Fruit fly (Drosophila melanogaster): ENCODE data around the gene jar.

jar gene

dm6 chr3R:24221334-24222302, 49.4 kb downstream of the jar start, which contains the start of gene twin (continued):
- TF ChIP-seq CG12744 (GFP tag; optimal IDR thresholded peaks at IDR 0.05) = peak; percentile 4
- peak; percentile 86 for TF ChIP-seq CG2120 (GFP tag; optimal IDR thresholded peaks at IDR 0.05)
- TF ChIP-seq Atf-2 (GFP tag; optimal IDR thresholded peaks at IDR 0.05) = peak; percentile 47
- peak; percentile 35; the same call in 1 of the 2 replicates for TF ChIP-seq tna (GFP tag; IDR thresholded peaks at IDR 0.05; ENCODE audit: partially characterized antibody)
- no peak for TF ChIP-seq Elba2 (GFP tag; optimal IDR thresholded peaks at IDR 0.05)
- TF ChIP-seq CG15696 (tag; optimal IDR thresholded peaks at IDR 0.05) = peak; percentile 63
- TF ChIP-seq HLH54F (GFP tag; optimal IDR thresholded peaks at IDR 0.05) = peak; percentile 76
- peak; percentile 72 for TF ChIP-seq CoRest (tag; optimal IDR thresholded peaks at IDR 0.05)
- peak; percentile 64 for TF ChIP-seq Mad (GFP tag; optimal IDR thresholded peaks at IDR 0.05)
- no peak for TF ChIP-seq gsb-n (tag; optimal IDR thresholded peaks at IDR 0.05)
- peak; percentile 44 for TF ChIP-seq CG16863 (GFP tag; optimal IDR thresholded peaks at IDR 0.05)
- TF ChIP-seq CG31224 (GFP tag; IDR thresholded peaks at IDR 0.05) = no peak
- peak; percentile 60 for TF ChIP-seq Myb (GFP tag; optimal IDR thresholded peaks at IDR 0.05)
- TF ChIP-seq CG16815 (GFP tag; optimal IDR thresholded peaks at IDR 0.05) = no peak
- no peak for TF ChIP-seq ap (GFP tag; IDR thresholded peaks at IDR 0.05)
- TF ChIP-seq TFAM (GFP tag; optimal IDR thresholded peaks at IDR 0.05) = no peak
- TF ChIP-seq sr (GFP tag; IDR thresholded peaks at IDR 0.05) = no peak
- TF ChIP-seq D19A (tag; optimal IDR thresholded peaks at IDR 0.05) = peak; percentile 39
- TF ChIP-seq vfl (GFP tag; optimal IDR thresholded peaks at IDR 0.05) = peak; percentile 59
- 0 out of 2 replicates have a peak, but pooled peaks have one; percentile 35 for TF ChIP-seq danr (GFP tag; IDR thresholded peaks at IDR 0.05)
- peak; percentile 68 for TF ChIP-seq pho (GFP tag; optimal IDR thresholded peaks at IDR 0.05)
- no peak for TF ChIP-seq Hand (GFP tag; optimal IDR thresholded peaks at IDR 0.05)
- TF ChIP-seq al (GFP tag; IDR thresholded peaks at IDR 0.05) = peak; percentile 43
- TF ChIP-seq Atf6 (GFP tag; IDR thresholded peaks at IDR 0.05) = peak; percentile 59; the same call in 1 of the 2 replicates
- TF ChIP-seq sens (GFP tag) = peak; percentile 94
- TF ChIP-seq CG14860 (GFP tag; IDR thresholded peaks at IDR 0.05; ENCODE audit: partially characterized antibody) = peak; percentile 67; the same call in 2 of the 3 replicates
- no peak for TF ChIP-seq pfk (GFP tag; optimal IDR thresholded peaks at IDR 0.05)
- peak; percentile 22 for TF ChIP-seq caup (GFP tag; optimal IDR thresholded peaks at IDR 0.05; ENCODE audit: severe bottlenecking)
- TF ChIP-seq NC2α (GFP tag; optimal IDR thresholded peaks at IDR 0.05) = no peak
- peak; percentile 52 for TF ChIP-seq Fer3 (tag; optimal IDR thresholded peaks at IDR 0.05)
- peak; percentile 46 for TF ChIP-seq CG9437 (GFP tag; optimal IDR thresholded peaks at IDR 0.05)
- peak; percentile 53 for TF ChIP-seq CG6689 (GFP tag; IDR thresholded peaks at IDR 0.05)
- peak; percentile 62 for TF ChIP-seq NC2β (GFP tag; optimal IDR thresholded peaks at IDR 0.05)
- peak; percentile 69 for TF ChIP-seq CG32532 (GFP tag; IDR thresholded peaks at IDR 0.05)
- TF ChIP-seq CG17328 (GFP tag; IDR thresholded peaks at IDR 0.05) = peak; percentile 50; the same call in 1 of the 2 replicates
- peak; percentile 52 for TF ChIP-seq Ptx1 (GFP tag; IDR thresholded peaks at IDR 0.05)
- peak; percentile 15 for TF ChIP-seq CG33213 (GFP tag; optimal IDR thresholded peaks at IDR 0.05)
- peak; percentile 4 for TF ChIP-seq CG1603 (tag; optimal IDR thresholded peaks at IDR 0.05)
- TF ChIP-seq wek (GFP tag; optimal IDR thresholded peaks at IDR 0.05) = no peak
- TF ChIP-seq CG30403 (GFP tag; optimal IDR thresholded peaks at IDR 0.05) = peak; percentile 74
- peak; percentile 47 for TF ChIP-seq Hmx (GFP tag; optimal IDR thresholded peaks at IDR 0.05)
- TF ChIP-seq D19B (GFP tag; optimal IDR thresholded peaks at IDR 0.05) = no peak
- TF ChIP-seq CG3065 (GFP tag; optimal IDR thresholded peaks at IDR 0.05) = peak; percentile 29
- TF ChIP-seq CG7786 (GFP tag; optimal IDR thresholded peaks at IDR 0.05) = peak; percentile 67
- TF ChIP-seq unc-4 (GFP tag; IDR thresholded peaks at IDR 0.05; ENCODE audit: partially characterized antibody) = peak; percentile 74
- TF ChIP-seq MBD-R2 (GFP tag; IDR thresholded peaks at IDR 0.05) = peak; percentile 58; the same call in 1 of the 2 replicates
- TF ChIP-seq yki (optimal IDR thresholded peaks at IDR 0.05) = no peak
- peak; percentile 58 for TF ChIP-seq CG13624 (GFP tag; optimal IDR thresholded peaks at IDR 0.05)
- TF ChIP-seq ab (GFP tag; optimal IDR thresholded peaks at IDR 0.05) = no peak

Measured in whole organism, embryonic.